Fruit fly (Drosophila melanogaster): ENCODE results near the gene Tl.
A peak's percentile ranks its signal among the peaks of the same experiment; 100 is the strongest.

Gene Tl

DNA sequence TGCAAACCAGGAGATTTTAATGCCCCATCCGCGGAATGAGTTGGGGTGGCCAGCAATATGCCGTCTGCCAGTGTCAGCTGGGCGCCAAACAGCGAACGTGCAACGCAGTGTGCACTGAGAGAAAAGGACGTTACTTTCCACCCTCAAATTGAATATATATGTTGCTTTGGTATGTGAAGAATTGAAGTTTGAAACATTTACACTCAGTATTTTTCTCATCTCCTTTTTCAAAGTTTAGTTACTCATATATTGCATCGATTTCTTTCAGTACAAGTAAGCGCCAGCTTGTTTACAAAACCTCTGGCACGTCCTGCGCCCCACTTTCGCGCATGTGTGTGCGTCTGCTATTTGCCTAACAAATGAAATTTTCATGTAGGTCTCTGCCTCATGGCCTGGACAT, 60.4 kb downstream of the Tl start (continued):
- TF ChIP-seq CG7271 (tag; optimal IDR thresholded peaks at IDR 0.05), result no peak
- TF ChIP-seq Bdp1 (GFP tag; optimal IDR thresholded peaks at IDR 0.05), result no peak
- no peak for TF ChIP-seq CG6254 (GFP tag; optimal IDR thresholded peaks at IDR 0.05)
- peak in 1 of 2 experiments; percentile 66 for TF ChIP-seq Pdp1 (GFP tag; optimal IDR thresholded peaks at IDR 0.05)
- TF ChIP-seq br (optimal IDR thresholded peaks at IDR 0.05), result no peak
- peak; percentile 55 for TF ChIP-seq dmrt99B (tag; optimal IDR thresholded peaks at IDR 0.05)
- no peak for TF ChIP-seq D19B (GFP tag; optimal IDR thresholded peaks at IDR 0.05)
- no peak for TF ChIP-seq CG11456 (GFP tag; IDR thresholded peaks at IDR 0.05)
- no peak for TF ChIP-seq disco-r (GFP tag; optimal IDR thresholded peaks at IDR 0.05)
- no peak for TF ChIP-seq CG11560 (tag; IDR thresholded peaks at IDR 0.05)
- TF ChIP-seq CG4328 (GFP tag; optimal IDR thresholded peaks at IDR 0.05), result no peak
- no peak for TF ChIP-seq CG11398 (GFP tag; optimal IDR thresholded peaks at IDR 0.05)
- no peak for TF ChIP-seq fu2 (GFP tag; optimal IDR thresholded peaks at IDR 0.05)
- TF ChIP-seq schlank (tag; optimal IDR thresholded peaks at IDR 0.05), result no peak
- TF ChIP-seq HmgZ (tag; optimal IDR thresholded peaks at IDR 0.05), result no peak
- TF ChIP-seq her (GFP tag; optimal IDR thresholded peaks at IDR 0.05), result no peak
- TF ChIP-seq CG2202 (tag; optimal IDR thresholded peaks at IDR 0.05), result no peak
- peak; percentile 76 for TF ChIP-seq onecut (GFP tag; IDR thresholded peaks at IDR 0.05)
- TF ChIP-seq Kr (GFP tag; optimal IDR thresholded peaks at IDR 0.05), result no peak
- TF ChIP-seq Hr39 (optimal IDR thresholded peaks at IDR 0.05), result no peak
- no peak for TF ChIP-seq Bgb (GFP tag; IDR thresholded peaks at IDR 0.05; ENCODE audit: partially characterized antibody)
- TF ChIP-seq CG10209 (GFP tag; optimal IDR thresholded peaks at IDR 0.05), result peak; percentile 7
- TF ChIP-seq CG10147 (GFP tag; optimal IDR thresholded peaks at IDR 0.05), result no peak
- TF ChIP-seq Gug (GFP tag; IDR thresholded peaks at IDR 0.05), result peak; percentile 53; the same call in 1 of the 4 replicates
- no peak for TF ChIP-seq CG10654 (GFP tag; optimal IDR thresholded peaks at IDR 0.05)
- no peak for TF ChIP-seq Dip2 (GFP tag; IDR thresholded peaks at IDR 0.05)
- no peak for TF ChIP-seq crol (GFP tag; IDR thresholded peaks at IDR 0.05)
- TF ChIP-seq dmrt11E (tag; optimal IDR thresholded peaks at IDR 0.05), result peak; percentile 25
- TF ChIP-seq p53 (GFP tag; optimal IDR thresholded peaks at IDR 0.05), result no peak
- TF ChIP-seq CG8388 (GFP tag; optimal IDR thresholded peaks at IDR 0.05), result peak; percentile 19
- no peak for TF ChIP-seq CG33557 (GFP tag; optimal IDR thresholded peaks at IDR 0.05)
- TF ChIP-seq CG1603 (tag; optimal IDR thresholded peaks at IDR 0.05), result peak; percentile 51
- TF ChIP-seq CG13287 (GFP tag; IDR thresholded peaks at IDR 0.05; ENCODE audit: partially characterized antibody), result no peak
- TF ChIP-seq H2.0 (GFP tag; IDR thresholded peaks at IDR 0.05), result no peak
- peak; percentile 80 for TF ChIP-seq sisA (GFP tag; IDR thresholded peaks at IDR 0.05)
- TF ChIP-seq slp2 (GFP tag; optimal IDR thresholded peaks at IDR 0.05), result no peak
- TF ChIP-seq CG10959 (GFP tag; IDR thresholded peaks at IDR 0.05), result peak; percentile 36; the same call in 1 of the 2 replicates
- no peak for TF ChIP-seq CG16779 (GFP tag; IDR thresholded peaks at IDR 0.05)
- TF ChIP-seq Lpt (GFP tag; optimal IDR thresholded peaks at IDR 0.05), result no peak
- TF ChIP-seq CG12391 (tag; optimal IDR thresholded peaks at IDR 0.05), result peak; percentile 34
- TF ChIP-seq CG2678 (tag; optimal IDR thresholded peaks at IDR 0.05), result peak; percentile 48
- no peak for TF ChIP-seq stwl (tag; optimal IDR thresholded peaks at IDR 0.05)
- no peak for TF ChIP-seq CG14860 (GFP tag; IDR thresholded peaks at IDR 0.05; ENCODE audit: partially characterized antibody)
- TF ChIP-seq CG10267 (tag; optimal IDR thresholded peaks at IDR 0.05), result no peak
